Worm (Caenorhabditis elegans) whole organism, L3 larva: ENCODE measurements around the gene C04H5.7.

ENCODE experiments used
- lin-39 ChIP-seq: fragments of 150-350 bp; optimal IDR thresholded peaks from 2 replicates; lab custom pipeline; 2018; ENCODE audit warnings: missing biosample characterization, missing genetic modification reagents, missing genetic modification characterization
- nfya-1 ChIP-seq: sonication (generic microtip); optimal IDR thresholded peaks from 2 replicates; lab custom pipeline; 2017; ENCODE audit warnings: missing genetic modification characterization, mild to moderate bottlenecking, missing compliant biosample characterization, antibody characterized with exemption, moderate library complexity; ENCODE audit not compliant: insufficient read depth

- no peak for TF ChIP-seq nfya-1
- no peak for TF ChIP-seq lin-39 (tag; lab: Kevin White, UChicago)
These were observed 37.6 kb upstream of the C04H5.7 start, which contains the start of gene K10H10.4 for ce11 chrII:14500122-14500521.
